Worm (Caenorhabditis elegans) whole organism, mixed stage, embryonic: ENCODE data around the gene thoc-7.

ENCODE experiments used
- ceh-39 ChIP-seq: fragments of 150-350 bp; optimal IDR thresholded peaks from 2 replicates; lab custom pipeline; 2014; ENCODE audit warnings: missing biosample characterization, missing genetic modification characterization
- ceh-83 ChIP-seq: fragments of 200-800 bp; sonication (Bioruptor generic); optimal IDR thresholded peaks from 2 replicates; lab custom pipeline; 2018; ENCODE audit warnings: mild to moderate bottlenecking, missing genetic modification characterization, missing compliant biosample characterization
- drap-1 ChIP-seq: fragments of 200-800 bp; sonication (Bioruptor generic); optimal IDR thresholded peaks from 3 replicates; lab custom pipeline; 2018; ENCODE audit warnings: mild to moderate bottlenecking, missing genetic modification characterization, missing compliant biosample characterization
- lin-13 ChIP-seq: fragments of 150-350 bp; optimal IDR thresholded peaks from 2 replicates; lab custom pipeline; 2014; ENCODE audit warnings: missing biosample characterization, missing genetic modification characterization
- lsy-2 ChIP-seq: fragments of 150-350 bp; optimal IDR thresholded peaks from 2 replicates; lab custom pipeline; 2014; ENCODE audit warnings: missing biosample characterization, missing genetic modification characterization
- mep-1 ChIP-seq: fragments of 150-350 bp; optimal IDR thresholded peaks from 2 replicates; lab custom pipeline; 2017; ENCODE audit warnings: missing biosample characterization, missing genetic modification reagents, missing genetic modification characterization, inconsistent platforms
- nhr-237 ChIP-seq: fragments of 150-350 bp; optimal IDR thresholded peaks from 2 replicates; lab custom pipeline; 2014; ENCODE audit warnings: missing biosample characterization, missing genetic modification characterization
- nhr-76 ChIP-seq: sonication (generic microtip); optimal IDR thresholded peaks from 2 replicates; lab custom pipeline; 2017; ENCODE audit warnings: missing biosample characterization, missing genetic modification characterization
- unc-120 ChIP-seq: sonication (generic microtip); optimal IDR thresholded peaks from 2 replicates; lab custom pipeline; 2017; ENCODE audit warnings: missing genetic modification characterization, missing compliant biosample characterization; ENCODE audit not compliant: poor library complexity, severe bottlenecking
- unc-39 ChIP-seq: fragments of 150-350 bp; optimal IDR thresholded peaks from 2 replicates; lab custom pipeline; 2014; ENCODE audit warnings: missing biosample characterization, missing genetic modification characterization
- unc-62 ChIP-seq: fragments of 150-350 bp; optimal IDR thresholded peaks from 2 replicates; lab custom pipeline; 2014; ENCODE audit warnings: missing biosample characterization, missing genetic modification reagents, missing genetic modification characterization

- TF ChIP-seq lin-13 (tag; lab: Kevin White, UChicago) = no peak
- TF ChIP-seq ceh-39 (tag; lab: Kevin White, UChicago) = no peak
- TF ChIP-seq nhr-76 (tag; lab: Kevin White, UChicago) = no peak
- no peak for TF ChIP-seq ceh-83 (GFP tag; lab: Kevin White, UChicago)
- no peak for TF ChIP-seq unc-120 (tag; lab: Kevin White, UChicago)
- no peak for TF ChIP-seq unc-39 (tag; lab: Kevin White, UChicago)
- no peak for TF ChIP-seq lsy-2 (tag; lab: Kevin White, UChicago)
- no peak for TF ChIP-seq nhr-237 (tag; lab: Kevin White, UChicago)
- TF ChIP-seq mep-1 (tag; lab: Kevin White, UChicago) = no peak
- no peak for TF ChIP-seq drap-1
- TF ChIP-seq unc-62 (GFP tag; lab: Kevin White, UChicago) = no peak
Measured at ce11 chrIV:13866754-13867153, 15.8 kb upstream of the thoc-7 start, which contains the start of gene B0513.90.
